Worm (Caenorhabditis elegans): Measurements from ENCODE around the gene C55C3.1.

The C55C3.1 gene

DNA sequence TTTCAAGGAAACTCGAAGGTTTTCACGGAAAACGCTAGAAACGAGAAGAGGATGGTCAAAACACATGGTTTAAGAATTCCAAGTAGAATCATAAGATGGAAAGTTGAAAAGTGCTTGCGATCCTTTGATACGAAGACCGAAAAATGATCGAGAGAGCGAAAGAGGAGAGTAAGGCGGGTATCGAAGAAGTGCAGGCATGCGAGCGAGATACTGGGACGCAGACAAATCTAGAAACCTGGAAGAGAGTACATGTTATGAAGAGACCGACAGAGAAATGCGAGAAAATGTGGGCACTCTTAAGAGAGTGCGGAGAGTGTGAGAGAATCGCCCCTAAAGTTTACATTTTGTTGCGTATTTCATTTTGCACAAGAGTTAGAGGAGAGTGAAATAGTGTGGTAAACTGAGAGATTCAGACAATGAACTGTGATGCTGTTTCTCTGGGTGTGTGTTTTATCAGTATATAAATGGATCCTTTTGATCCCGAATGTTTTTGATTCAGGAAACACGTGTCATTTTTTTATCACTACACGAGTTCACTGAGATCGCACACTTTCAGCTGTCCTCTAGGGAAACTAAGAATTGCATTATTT, 45.2 kb downstream of the C55C3.1 start (continued):
- TF ChIP-seq ceh-20 (GFP tag; IDR thresholded peaks at IDR 0.05) (peak; percentile 71), ZK337.2 (GFP tag; IDR thresholded peaks at IDR 0.05) (no peak), lin-15B (tag; optimal IDR thresholded peaks at IDR 0.05) (no peak), aly-2 (tag; optimal IDR thresholded peaks at IDR 0.05) (no peak), hlh-30 (tag; optimal IDR thresholded peaks at IDR 0.05; ENCODE audit: insufficient read depth) (peak; percentile 64), hif-1 (tag; optimal IDR thresholded peaks at IDR 0.05) (no peak), fkh-10 (GFP tag; optimal IDR thresholded peaks at IDR 0.05) (no peak), zfp-3 (GFP tag; conservative IDR thresholded peaks at IDR 0.05) (no peak), F44E2.7 (GFP tag; IDR thresholded peaks at IDR 0.05) (no peak), F10B5.3 (tag; optimal IDR thresholded peaks at IDR 0.05) (no peak), ceh-82 (tag; optimal IDR thresholded peaks at IDR 0.05) (no peak), nhr-111 (GFP tag; optimal IDR thresholded peaks at IDR 0.05) (no peak), nhr-10 (tag; optimal IDR thresholded peaks at IDR 0.05) (peak; percentile 26), hmg-1.1 (GFP tag; IDR thresholded peaks at IDR 0.05) (peak; percentile 64), zfp-2 (tag; optimal IDR thresholded peaks at IDR 0.05) (no peak), daf-8 (GFP tag; IDR thresholded peaks at IDR 0.05) (no peak), ces-1 (GFP tag; optimal IDR thresholded peaks at IDR 0.05) (no peak), F49E8.2 (tag; optimal IDR thresholded peaks at IDR 0.05; ENCODE audit: borderline replicate concordance) (no peak), hlh-11 (tag; optimal IDR thresholded peaks at IDR 0.05) (peak; percentile 92), snpc-1.2 (GFP tag; IDR thresholded peaks at IDR 0.05) (no peak), daf-19 (GFP tag; conservative IDR thresholded peaks at IDR 0.05) (no peak), ceh-62 (tag; optimal IDR thresholded peaks at IDR 0.05) (no peak), Y75B8A.6 (GFP tag; IDR thresholded peaks at IDR 0.05) (0 out of 2 replicates have a peak, but pooled peaks have one; percentile 40), lin-39 (tag; optimal IDR thresholded peaks at IDR 0.05) (no peak), dmd-9 (GFP tag; IDR thresholded peaks at IDR 0.05) (no peak), unc-130 (GFP tag; optimal IDR thresholded peaks at IDR 0.05) (no peak), nhr-11 (tag; optimal IDR thresholded peaks at IDR 0.05) (peak; percentile 63), nhr-42 (GFP tag; IDR thresholded peaks at IDR 0.05) (0 out of 2 replicates have a peak, but pooled peaks have one; percentile 63), tra-1 (GFP tag; IDR thresholded peaks at IDR 0.05) (no peak), aha-1 (tag) (peak; percentile 95), nhr-102 (tag; optimal IDR thresholded peaks at IDR 0.05) (peak; percentile 76), egl-27 (tag; optimal IDR thresholded peaks at IDR 0.05) (no peak), madf-9 (GFP tag; conservative IDR thresholded peaks at IDR 0.05) (no peak), zag-1 (tag; optimal IDR thresholded peaks at IDR 0.05) (no peak), nhr-76 (tag; optimal IDR thresholded peaks at IDR 0.05) (no peak), F26F4.8 (GFP tag; conservative IDR thresholded peaks at IDR 0.05) (no peak), R02D3.7 (tag; optimal IDR thresholded peaks at IDR 0.05) (peak; percentile 0), ceh-44 (GFP tag; IDR thresholded peaks at IDR 0.05) (no peak), nhr-28 (tag; optimal IDR thresholded peaks at IDR 0.05) (peak; percentile 57), egl-43 (GFP tag; IDR thresholded peaks at IDR 0.05) (no peak; the same call in 1 of the 2 replicates), madf-5 (GFP tag; IDR thresholded peaks at IDR 0.05) (no peak), zip-11 (GFP tag; IDR thresholded peaks at IDR 0.05) (no peak), mxl-2 (GFP tag; conservative IDR thresholded peaks at IDR 0.05) (no peak), ztf-11 (tag; optimal IDR thresholded peaks at IDR 0.05) (no peak), lsy-2 (tag; optimal IDR thresholded peaks at IDR 0.05) (peak; percentile 26 to 69), lin-29 (GFP tag; IDR thresholded peaks at IDR 0.05) (no peak), lim-7 (GFP tag; IDR thresholded peaks at IDR 0.05) (no peak), pha-4 (GFP tag; IDR thresholded peaks at IDR 0.05) (peak; percentile 40; the same call in 1 of the 2 replicates), pha-4 (tag; optimal IDR thresholded peaks at IDR 0.05) (peak; percentile 49), dpl-1 (GFP tag; optimal IDR thresholded peaks at IDR 0.05) (peak; percentile 35), skn-1 (tag; optimal IDR thresholded peaks at IDR 0.05) (no peak), T26A8.4 (GFP tag; IDR thresholded peaks at IDR 0.05) (peak; percentile 54)
